Worm (Caenorhabditis elegans) whole organism, midembryonic: ENCODE measurements around the gene asp-12.

Source experiments
- T22C8.4 ChIP-seq: fragments of 200-800 bp; sonication (Bioruptor generic); IDR thresholded peaks from 2 replicates; pipeline ENCODE4 v1.3.6; 2022; ENCODE audit warnings: missing genetic modification characterization, missing compliant biosample characterization
- cog-1 ChIP-seq: sonication (generic microtip); optimal IDR thresholded peaks from 2 replicates; lab custom pipeline; 2016; ENCODE audit warnings: missing genetic modification characterization, missing compliant biosample characterization
- flt-1 ChIP-seq: fragments of 200-800 bp; sonication (Bioruptor generic); IDR thresholded peaks from 2 replicates; pipeline ENCODE4 v1.3.6; 2022; ENCODE audit warnings: missing genetic modification characterization, missing compliant biosample characterization
- klf-2 ChIP-seq: fragments of 200-800 bp; sonication (Bioruptor generic); conservative IDR thresholded peaks from 2 replicates; pipeline ENCODE4 v1.3.6; 2022; ENCODE audit warnings: missing genetic modification reagents, missing genetic modification characterization, missing compliant biosample characterization
- med-1 ChIP-seq: sonication (generic microtip); optimal IDR thresholded peaks from 2 replicates; lab custom pipeline; 2017; ENCODE audit warnings: missing genetic modification characterization, mild to moderate bottlenecking, missing compliant biosample characterization, antibody characterized with exemption, missing genetic modification reagents; ENCODE audit not compliant: insufficient read depth
- ref-1 ChIP-seq: fragments of 200-800 bp; sonication (Bioruptor generic); conservative IDR thresholded peaks from 2 replicates; pipeline ENCODE4 v1.3.6; 2022; ENCODE audit warnings: missing genetic modification reagents, missing genetic modification characterization, missing compliant biosample characterization
- tab-1 ChIP-seq: fragments of 200-800 bp; sonication (Bioruptor generic); IDR thresholded peaks from 2 replicates; pipeline ENCODE4 v1.3.6; 2022; ENCODE audit warnings: missing genetic modification characterization, missing compliant biosample characterization
- ztf-23 ChIP-seq: fragments of 200-800 bp; sonication (Bioruptor generic); IDR thresholded peaks from 2 replicates; pipeline ENCODE4 v1.3.6; 2022; ENCODE audit warnings: missing genetic modification reagents, missing genetic modification characterization, missing compliant biosample characterization
- ztf-29 ChIP-seq: fragments of 200-800 bp; sonication (Bioruptor generic); IDR thresholded peaks from 2 replicates; pipeline ENCODE4 v1.3.6; 2022; ENCODE audit warnings: missing genetic modification reagents, missing genetic modification characterization, missing compliant biosample characterization

Gene asp-12

ce11 chrV:8268902-8269301 is at the start of gene asp-12, which contains the start of gene asp-6:
TSS of gene asp-12 (plus strand) at chrV:8269210.
TSS of gene asp-6 (minus strand) at chrV:8268937.
- no peak for TF ChIP-seq flt-1 (GFP tag; lab: Robert Waterston, UW)
- no peak for TF ChIP-seq med-1 (GFP tag; lab: Kevin White, UChicago)

- no peak for TF ChIP-seq cog-1 (tag; lab: Kevin White, UChicago)
- no peak for TF ChIP-seq flt-1 (GFP tag; lab: Robert Waterston, UW)
- TF ChIP-seq tab-1 (GFP tag; lab: Robert Waterston, UW), result no peak
- TF ChIP-seq T22C8.4, result no peak
- TF ChIP-seq ztf-29, result no peak
- TF ChIP-seq ref-1 (GFP tag; lab: Robert Waterston, UW), result no peak
- no peak for TF ChIP-seq klf-2 (GFP tag; lab: Robert Waterston, UW)
- TF ChIP-seq ztf-23 (GFP tag; lab: Robert Waterston, UW), result no peak
- TF ChIP-seq med-1 (GFP tag; lab: Kevin White, UChicago), result no peak
These were observed 49.5 kb upstream of the asp-12 start for ce11 chrV:8219550-8219949.

ce11 chrV:8221083-8221538 is 47.9 kb upstream of the asp-12 start, which contains the start of the genes cogc-6 and air-1:
TSS of gene cogc-6 (minus strand) at chrV:8221316.
TSS of gene air-1 (plus strand) at chrV:8221488.
- no peak for TF ChIP-seq flt-1 (GFP tag; lab: Robert Waterston, UW)
- no peak for TF ChIP-seq tab-1 (GFP tag; lab: Robert Waterston, UW)
- TF ChIP-seq ztf-29, result no peak
- TF ChIP-seq T22C8.4, result no peak
- no peak for TF ChIP-seq ref-1 (GFP tag; lab: Robert Waterston, UW)
- TF ChIP-seq ztf-23 (GFP tag; lab: Robert Waterston, UW), result no peak

- no peak for TF ChIP-seq flt-1 (GFP tag; lab: Robert Waterston, UW)
- TF ChIP-seq ref-1 (GFP tag; lab: Robert Waterston, UW), result no peak
- TF ChIP-seq med-1 (GFP tag; lab: Kevin White, UChicago), result no peak
These were observed 45.6 kb upstream of the asp-12 start for ce11 chrV:8223417-8223816.

ce11 chrV:8224634-8225033 is 44.4 kb upstream of the asp-12 start, which contains the start of gene pax-1:
TSS of gene pax-1 (plus strand) at chrV:8224934.
- no peak for TF ChIP-seq ref-1 (GFP tag; lab: Robert Waterston, UW)
- no peak for TF ChIP-seq klf-2 (GFP tag; lab: Robert Waterston, UW)
- TF ChIP-seq med-1 (GFP tag; lab: Kevin White, UChicago), result no peak
- no peak for TF ChIP-seq ztf-29

- TF ChIP-seq cog-1 (tag; lab: Kevin White, UChicago), result no peak
- no peak for TF ChIP-seq tab-1 (GFP tag; lab: Robert Waterston, UW)
- TF ChIP-seq T22C8.4, result no peak
- TF ChIP-seq ref-1 (GFP tag; lab: Robert Waterston, UW), result no peak
- TF ChIP-seq ztf-23 (GFP tag; lab: Robert Waterston, UW), result no peak
- no peak for TF ChIP-seq klf-2 (GFP tag; lab: Robert Waterston, UW)
- no peak for TF ChIP-seq flt-1 (GFP tag; lab: Robert Waterston, UW)
- TF ChIP-seq ztf-29, result no peak
- no peak for TF ChIP-seq med-1 (GFP tag; lab: Kevin White, UChicago)
These were observed 42.2 kb upstream of the asp-12 start, which contains the start of gene K07C11.10 for ce11 chrV:8226812-8227211. TSS of gene K07C11.10 (minus strand) at chrV:8226912.

- no peak for TF ChIP-seq ztf-29
- no peak for TF ChIP-seq T22C8.4
- peak; percentile 24 for TF ChIP-seq cog-1 (tag; lab: Kevin White, UChicago)
- TF ChIP-seq ref-1 (GFP tag; lab: Robert Waterston, UW), result no peak
- peak; percentile 69; the same call in 1 of the 2 replicates for TF ChIP-seq flt-1 (GFP tag; lab: Robert Waterston, UW)
- TF ChIP-seq med-1 (GFP tag; lab: Kevin White, UChicago), result no peak
- TF ChIP-seq ztf-23 (GFP tag; lab: Robert Waterston, UW), result peak; percentile 58; the same call in 1 of the 2 replicates
- no peak for TF ChIP-seq klf-2 (GFP tag; lab: Robert Waterston, UW)
- TF ChIP-seq tab-1 (GFP tag; lab: Robert Waterston, UW), result no peak; the same call in 1 of the 2 replicates
These were observed 40.3 kb upstream of the asp-12 start for ce11 chrV:8228712-8229119.

ce11 chrV:8230056-8230455 is 39.0 kb upstream of the asp-12 start:
- 0 out of 2 replicates have a peak, but pooled peaks have one; percentile 7 for TF ChIP-seq T22C8.4
- TF ChIP-seq tab-1 (GFP tag; lab: Robert Waterston, UW), result peak; percentile 72; the same call in 1 of the 2 replicates
- TF ChIP-seq ref-1 (GFP tag; lab: Robert Waterston, UW), result no peak
- TF ChIP-seq ztf-29, result no peak
- TF ChIP-seq med-1 (GFP tag; lab: Kevin White, UChicago), result no peak
- no peak for TF ChIP-seq cog-1 (tag; lab: Kevin White, UChicago)
- TF ChIP-seq klf-2 (GFP tag; lab: Robert Waterston, UW), result no peak
- TF ChIP-seq flt-1 (GFP tag; lab: Robert Waterston, UW), result peak; percentile 60; the same call in 1 of the 2 replicates
- peak; percentile 70; the same call in 1 of the 2 replicates for TF ChIP-seq ztf-23 (GFP tag; lab: Robert Waterston, UW)

ce11 chrV:8235331-8235730 is 33.7 kb upstream of the asp-12 start:
- TF ChIP-seq ref-1 (GFP tag; lab: Robert Waterston, UW) (peak; percentile 47), T22C8.4 (0 out of 2 replicates have a peak, but pooled peaks have one; percentile 40), med-1 (GFP tag; lab: Kevin White, UChicago) (no peak), tab-1 (GFP tag; lab: Robert Waterston, UW) (no peak; the same call in 1 of the 2 replicates), flt-1 (GFP tag; lab: Robert Waterston, UW) (0 out of 2 replicates have a peak, but pooled peaks have one; percentile 68), ztf-23 (GFP tag; lab: Robert Waterston, UW) (0 out of 2 replicates have a peak, but pooled peaks have one; percentile 45), cog-1 (tag; lab: Kevin White, UChicago) (no peak), ztf-29 (peak; percentile 59; the same call in 1 of the 2 replicates)
